Fruit fly (Drosophila melanogaster): ENCODE results near the gene O-fut2.

Gene O-fut2

dm6 chrX:1512753-1513226 is 47.0 kb upstream of the O-fut2 start, which contains the start of gene CG14795 (continued):
- TF ChIP-seq CG9932 (GFP tag; IDR thresholded peaks at IDR 0.05) (peak; percentile 72), rib (GFP tag; IDR thresholded peaks at IDR 0.05) (no peak), crp (GFP tag; optimal IDR thresholded peaks at IDR 0.05) (peak in 1 of 2 experiments; percentile 17), emc (GFP tag; optimal IDR thresholded peaks at IDR 0.05) (no peak), CG7372 (GFP tag; IDR thresholded peaks at IDR 0.05) (no peak), CG16815 (GFP tag; optimal IDR thresholded peaks at IDR 0.05) (no peak), CG16813 (GFP tag; IDR thresholded peaks at IDR 0.05; ENCODE audit: partially characterized antibody) (peak; percentile 96), tio (GFP tag; optimal IDR thresholded peaks at IDR 0.05) (no peak), gcm2 (GFP tag; optimal IDR thresholded peaks at IDR 0.05) (no peak), cas (GFP tag; IDR thresholded peaks at IDR 0.05) (peak; percentile 48; the same call in 1 of the 2 replicates), H15 (GFP tag; IDR thresholded peaks at IDR 0.05) (no peak), CG16779 (GFP tag; IDR thresholded peaks at IDR 0.05) (no peak), CG11398 (GFP tag; optimal IDR thresholded peaks at IDR 0.05) (no peak), Oaz (GFP tag; IDR thresholded peaks at IDR 0.05) (no peak), Asciz (GFP tag; optimal IDR thresholded peaks at IDR 0.05) (no peak), stc (GFP tag; IDR thresholded peaks at IDR 0.05) (no peak), NFAT (GFP tag; IDR thresholded peaks at IDR 0.05) (no peak), CG8089 (GFP tag; optimal IDR thresholded peaks at IDR 0.05) (no peak), pnt (GFP tag; optimal IDR thresholded peaks at IDR 0.05) (no peak), lbe (GFP tag; optimal IDR thresholded peaks at IDR 0.05) (no peak), HmgZ (tag; optimal IDR thresholded peaks at IDR 0.05) (peak; percentile 88), CoRest (tag; optimal IDR thresholded peaks at IDR 0.05) (peak; percentile 50), CG10654 (GFP tag; optimal IDR thresholded peaks at IDR 0.05) (no peak), Sox102F (GFP tag; optimal IDR thresholded peaks at IDR 0.05) (no peak), CG2712 (tag; optimal IDR thresholded peaks at IDR 0.05) (peak; percentile 59), Scr (GFP tag; IDR thresholded peaks at IDR 0.05; ENCODE audit: partially characterized antibody) (peak; percentile 91), dm (GFP tag; optimal IDR thresholded peaks at IDR 0.05) (peak; percentile 80), Abd-B (GFP tag; optimal IDR thresholded peaks at IDR 0.05) (peak; percentile 43), CG6254 (GFP tag; optimal IDR thresholded peaks at IDR 0.05) (no peak), CG17361 (GFP tag; IDR thresholded peaks at IDR 0.05) (peak; percentile 14; the same call in 1 of the 3 replicates), CG32772 (GFP tag; IDR thresholded peaks at IDR 0.05) (no peak), Meics (GFP tag; optimal IDR thresholded peaks at IDR 0.05) (no peak), CG3281 (GFP tag; optimal IDR thresholded peaks at IDR 0.05) (no peak), B-H2 (GFP tag; optimal IDR thresholded peaks at IDR 0.05) (peak; percentile 44), da (GFP tag; optimal IDR thresholded peaks at IDR 0.05) (no peak), Antp (GFP tag; optimal IDR thresholded peaks at IDR 0.05) (peak; percentile 30), CG12391 (tag; optimal IDR thresholded peaks at IDR 0.05) (peak; percentile 23), Mrtf (GFP tag; IDR thresholded peaks at IDR 0.05) (no peak), disco-r (GFP tag; optimal IDR thresholded peaks at IDR 0.05) (no peak), CG11695 (GFP tag; IDR thresholded peaks at IDR 0.05) (no peak), CG30020 (tag; optimal IDR thresholded peaks at IDR 0.05) (peak; percentile 33), unpg (GFP tag; optimal IDR thresholded peaks at IDR 0.05) (no peak), CkIIα-i1 (GFP tag; IDR thresholded peaks at IDR 0.05) (no peak), Hr39 (optimal IDR thresholded peaks at IDR 0.05) (no peak), CG10543 (GFP tag; optimal IDR thresholded peaks at IDR 0.05) (no peak), CG6689 (GFP tag; IDR thresholded peaks at IDR 0.05) (no peak), CG10321 (GFP tag; IDR thresholded peaks at IDR 0.05) (no peak), CG2116 (GFP tag; optimal IDR thresholded peaks at IDR 0.05) (peak; percentile 93), CG15011 (GFP tag; optimal IDR thresholded peaks at IDR 0.05) (no peak), prd (optimal IDR thresholded peaks at IDR 0.05) (no peak), prd (GFP tag; IDR thresholded peaks at IDR 0.05) (peak; percentile 5; the same call in 1 of the 3 replicates), nom (GFP tag; optimal IDR thresholded peaks at IDR 0.05) (no peak)
